Worm (Caenorhabditis elegans) whole organism, L2 larva: ENCODE measurements around the gene C39E6.2.

Source experiments
- dmd-4 ChIP-seq: sonication (generic microtip); optimal IDR thresholded peaks from 2 replicates; lab custom pipeline; 2017; ENCODE audit warnings: missing biosample characterization, missing genetic modification characterization
- egl-27 ChIP-seq: sonication (generic microtip); optimal IDR thresholded peaks from 3 replicates; lab custom pipeline; 2017; ENCODE audit warnings: missing biosample characterization, missing genetic modification reagents, missing genetic modification characterization
- mdl-1 ChIP-seq, 2 experiments: fragments of 150-350 bp in 1 of 2; sonication (generic microtip) in 1 of 2; optimal IDR thresholded peaks; 2 replicates each; lab custom pipeline; 2017; ENCODE audit warnings: missing biosample characterization in 2 of 2, missing genetic modification characterization in 2 of 2
- nhr-12 ChIP-seq: fragments of 150-350 bp; optimal IDR thresholded peaks from 2 replicates; lab custom pipeline; 2014; ENCODE audit warnings: missing biosample characterization, missing genetic modification characterization
- sma-9 ChIP-seq, 2 experiments: fragments of 150-350 bp in 1 of 2; sonication (generic microtip) in 1 of 2; optimal IDR thresholded peaks; 2 replicates each; lab custom pipeline; 2014 to 2016; ENCODE audit warnings: missing genetic modification characterization in 2 of 2, mild to moderate bottlenecking in 1 of 2, missing biosample characterization in 1 of 2, missing compliant biosample characterization in 1 of 2, missing genetic modification reagents in 1 of 2, moderate library complexity in 1 of 2
- unc-39 ChIP-seq: fragments of 150-350 bp; optimal IDR thresholded peaks from 2 replicates; lab custom pipeline; 2014; ENCODE audit warnings: missing biosample characterization, missing genetic modification characterization

DNA sequence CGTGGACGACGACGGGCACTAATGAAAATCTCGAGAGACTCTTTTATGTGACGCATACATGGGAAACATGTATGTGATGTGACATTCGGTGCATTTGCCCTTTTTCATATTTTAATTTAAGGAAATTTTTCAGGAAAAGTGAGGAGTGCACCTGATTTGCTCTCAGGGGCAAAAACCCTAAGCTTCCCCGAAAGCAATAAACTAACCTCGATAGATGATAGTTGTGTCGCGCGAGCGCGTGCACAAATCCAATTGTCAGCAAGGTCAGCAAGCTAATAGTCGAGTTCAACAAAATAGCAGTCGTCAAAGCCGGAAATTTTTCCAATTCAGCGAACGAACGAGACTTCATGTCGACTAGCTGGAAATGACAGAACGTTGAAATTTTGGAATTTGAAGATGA, 36.8 kb downstream of the C39E6.2 start:
- TF ChIP-seq unc-39 (tag; lab: Kevin White, UChicago) = no peak
- TF ChIP-seq nhr-12 (tag; lab: Kevin White, UChicago) = no peak
- no peak for TF ChIP-seq mdl-1 (tag; optimal IDR thresholded peaks at IDR 0.05; lab: Kevin White, UChicago)
- TF ChIP-seq dmd-4 (tag; lab: Kevin White, UChicago) = no peak
- TF ChIP-seq egl-27 = no peak
- TF ChIP-seq sma-9 (GFP tag; optimal IDR thresholded peaks at IDR 0.05; lab: Kevin White, UChicago) = no peak
- TF ChIP-seq sma-9 (tag; optimal IDR thresholded peaks at IDR 0.05; lab: Kevin White, UChicago) = no peak
